Worm (Caenorhabditis elegans) whole organism, mixed stage, embryonic: ENCODE data around the gene rpc-25.

Source experiments
- bed-3 ChIP-seq: fragments of 200-800 bp; sonication (Bioruptor generic); optimal IDR thresholded peaks from 3 replicates; lab custom pipeline; 2018; ENCODE audit warnings: mild to moderate bottlenecking, missing genetic modification characterization, moderate library complexity, missing compliant biosample characterization
- blmp-1 ChIP-seq: fragments of 150-350 bp; optimal IDR thresholded peaks from 2 replicates; lab custom pipeline; 2014; ENCODE audit warnings: missing biosample characterization, missing genetic modification characterization
- ceh-39 ChIP-seq: fragments of 150-350 bp; optimal IDR thresholded peaks from 2 replicates; lab custom pipeline; 2014; ENCODE audit warnings: missing biosample characterization, missing genetic modification characterization
- ceh-83 ChIP-seq: fragments of 200-800 bp; sonication (Bioruptor generic); optimal IDR thresholded peaks from 2 replicates; lab custom pipeline; 2018; ENCODE audit warnings: mild to moderate bottlenecking, missing genetic modification characterization, missing compliant biosample characterization
- ces-1 ChIP-seq: fragments of 150-350 bp; optimal IDR thresholded peaks from 2 replicates; lab custom pipeline; 2014; ENCODE audit warnings: missing biosample characterization, missing genetic modification reagents, missing genetic modification characterization
- cnd-1 ChIP-seq: fragments of 200-800 bp; sonication (Bioruptor generic); optimal IDR thresholded peaks from 2 replicates; lab custom pipeline; 2018; ENCODE audit warnings: mild to moderate bottlenecking, missing genetic modification characterization, missing compliant biosample characterization
- drap-1 ChIP-seq: fragments of 200-800 bp; sonication (Bioruptor generic); optimal IDR thresholded peaks from 3 replicates; lab custom pipeline; 2018; ENCODE audit warnings: mild to moderate bottlenecking, missing genetic modification characterization, missing compliant biosample characterization
- elt-1 ChIP-seq: sonication (generic microtip); optimal IDR thresholded peaks from 2 replicates; lab custom pipeline; 2017; ENCODE audit warnings: missing genetic modification characterization, mild to moderate bottlenecking, missing compliant biosample characterization, antibody characterized with exemption, moderate library complexity, borderline replicate concordance; ENCODE audit not compliant: insufficient read depth
- elt-3 ChIP-seq: fragments of 150-350 bp; optimal IDR thresholded peaks from 2 replicates; lab custom pipeline; 2014; ENCODE audit warnings: missing biosample characterization, missing genetic modification characterization
- flh-1 ChIP-seq: fragments of 200-800 bp; sonication (Bioruptor generic); optimal IDR thresholded peaks from 2 replicates; lab custom pipeline; 2018; ENCODE audit warnings: mild to moderate bottlenecking, missing genetic modification characterization, moderate library complexity, missing compliant biosample characterization
- ham-2 ChIP-seq: fragments of 200-800 bp; sonication (Bioruptor generic); optimal IDR thresholded peaks from 2 replicates; lab custom pipeline; 2018; ENCODE audit warnings: mild to moderate bottlenecking, missing genetic modification characterization, missing compliant biosample characterization
- lin-13 ChIP-seq: fragments of 150-350 bp; optimal IDR thresholded peaks from 2 replicates; lab custom pipeline; 2014; ENCODE audit warnings: missing biosample characterization, missing genetic modification characterization
- lin-32 ChIP-seq: fragments of 200-800 bp; sonication (Bioruptor generic); optimal IDR thresholded peaks from 2 replicates; lab custom pipeline; 2018; ENCODE audit warnings: mild to moderate bottlenecking, missing genetic modification characterization, missing compliant biosample characterization
- mep-1 ChIP-seq: fragments of 150-350 bp; optimal IDR thresholded peaks from 2 replicates; lab custom pipeline; 2017; ENCODE audit warnings: missing biosample characterization, missing genetic modification reagents, missing genetic modification characterization, inconsistent platforms
- mls-2 ChIP-seq: sonication (generic microtip); optimal IDR thresholded peaks from 2 replicates; lab custom pipeline; 2016; ENCODE audit warnings: mild to moderate bottlenecking, missing genetic modification characterization, moderate library complexity, missing compliant biosample characterization
- nhr-2 ChIP-seq: fragments of 150-350 bp; optimal IDR thresholded peaks from 2 replicates; lab custom pipeline; 2014; ENCODE audit warnings: missing biosample characterization, missing genetic modification characterization
- nhr-237 ChIP-seq: fragments of 150-350 bp; optimal IDR thresholded peaks from 2 replicates; lab custom pipeline; 2014; ENCODE audit warnings: missing biosample characterization, missing genetic modification characterization
- nhr-28 ChIP-seq: fragments of 150-350 bp; optimal IDR thresholded peaks from 2 replicates; lab custom pipeline; 2014; ENCODE audit warnings: missing biosample characterization, missing genetic modification characterization
- nhr-76 ChIP-seq: sonication (generic microtip); optimal IDR thresholded peaks from 2 replicates; lab custom pipeline; 2017; ENCODE audit warnings: missing biosample characterization, missing genetic modification characterization
- pha-4 ChIP-seq: fragments of 150-350 bp; optimal IDR thresholded peaks from 2 replicates; lab custom pipeline; 2018; ENCODE audit warnings: missing biosample characterization, missing genetic modification reagents, missing genetic modification characterization
- unc-120 ChIP-seq: sonication (generic microtip); optimal IDR thresholded peaks from 2 replicates; lab custom pipeline; 2017; ENCODE audit warnings: missing genetic modification characterization, missing compliant biosample characterization; ENCODE audit not compliant: poor library complexity, severe bottlenecking
- unc-39 ChIP-seq: fragments of 150-350 bp; optimal IDR thresholded peaks from 2 replicates; lab custom pipeline; 2014; ENCODE audit warnings: missing biosample characterization, missing genetic modification characterization
- unc-62 ChIP-seq: fragments of 150-350 bp; optimal IDR thresholded peaks from 2 replicates; lab custom pipeline; 2014; ENCODE audit warnings: missing biosample characterization, missing genetic modification reagents, missing genetic modification characterization

rpc-25 gene

DNA sequence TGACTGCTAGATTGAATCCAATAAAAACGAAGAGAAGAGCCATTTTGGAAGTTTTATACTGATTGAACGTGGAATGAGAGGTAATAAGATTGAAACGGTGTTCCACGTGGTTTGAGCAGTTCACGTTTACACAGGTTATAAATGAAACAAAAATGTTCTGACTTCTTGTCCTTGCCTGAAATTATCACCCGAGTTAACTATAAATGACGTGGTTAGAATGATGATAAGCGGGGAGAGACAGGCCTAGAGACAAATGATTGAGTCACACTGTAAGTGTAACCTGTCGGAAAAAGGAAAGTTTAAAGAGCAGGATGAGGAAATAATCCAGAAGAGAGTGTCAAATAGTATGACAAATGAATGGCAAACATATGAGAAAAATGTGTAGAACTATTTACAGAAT is 45.4 kb downstream of the rpc-25 start, which contains the start of gene C51E3.10:
Gene C51E3.10 (minus strand): TSS at position 181 of the 400 bp plus-strand sequence.
- TF ChIP-seq ceh-83 (GFP tag; lab: Kevin White, UChicago) (no peak), nhr-76 (tag; lab: Kevin White, UChicago) (no peak), nhr-237 (tag; lab: Kevin White, UChicago) (no peak), pha-4 (tag; lab: Kevin White, UChicago) (no peak), blmp-1 (tag; lab: Kevin White, UChicago) (no peak), unc-39 (tag; lab: Kevin White, UChicago) (no peak), cnd-1 (tag; lab: Kevin White, UChicago) (no peak), lin-32 (GFP tag; lab: Kevin White, UChicago) (no peak), unc-62 (GFP tag; lab: Kevin White, UChicago) (no peak), nhr-2 (no peak)

ce11 chrV:10159972-10160371 is 46.4 kb downstream of the rpc-25 start:
- TF ChIP-seq ces-1 (GFP tag; lab: Kevin White, UChicago) = no peak
- no peak for TF ChIP-seq ham-2 (GFP tag; lab: Kevin White, UChicago)
- TF ChIP-seq ceh-83 (GFP tag; lab: Kevin White, UChicago) = no peak
- TF ChIP-seq bed-3 (GFP tag; lab: Kevin White, UChicago) = no peak
- no peak for TF ChIP-seq elt-3 (tag; lab: Kevin White, UChicago)
- no peak for TF ChIP-seq nhr-28 (tag; lab: Kevin White, UChicago)
- no peak for TF ChIP-seq mls-2

DNA sequence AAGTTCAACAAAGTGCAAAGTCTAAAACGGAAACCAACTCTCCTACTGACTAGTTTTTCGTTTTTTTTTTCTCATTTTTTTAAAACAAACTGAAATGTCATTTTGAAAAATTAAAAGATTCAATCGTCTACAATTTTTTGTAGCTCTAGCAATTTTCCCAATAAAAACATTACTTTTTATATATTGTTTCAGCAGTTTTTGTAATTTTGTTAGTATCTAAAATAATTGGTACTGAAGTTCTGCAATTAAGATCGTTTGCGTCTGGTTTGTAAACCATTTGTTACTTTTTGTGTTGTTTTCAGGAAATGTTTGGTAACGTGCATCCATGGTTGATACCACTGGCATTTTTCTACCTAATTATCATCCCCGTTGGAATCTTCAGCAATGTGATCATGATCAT is 47.9 kb downstream of the rpc-25 start, which contains the start of gene srsx-30:
Gene srsx-30 (plus strand): TSS at position 301 of the 400 bp plus-strand sequence.
- TF ChIP-seq flh-1 (GFP tag; lab: Kevin White, UChicago) (no peak), lin-13 (tag; lab: Kevin White, UChicago) (no peak), unc-120 (tag; lab: Kevin White, UChicago) (no peak), unc-62 (GFP tag; lab: Kevin White, UChicago) (no peak), cnd-1 (tag; lab: Kevin White, UChicago) (no peak), drap-1 (GFP tag; lab: Kevin White, UChicago) (no peak), ceh-39 (tag; lab: Kevin White, UChicago) (no peak), elt-1 (no peak), lin-32 (GFP tag; lab: Kevin White, UChicago) (no peak), mep-1 (tag; lab: Kevin White, UChicago) (no peak), nhr-2 (no peak)
